Fruit fly (Drosophila melanogaster): ENCODE data around the gene stwl.

Gene stwl

DNA sequence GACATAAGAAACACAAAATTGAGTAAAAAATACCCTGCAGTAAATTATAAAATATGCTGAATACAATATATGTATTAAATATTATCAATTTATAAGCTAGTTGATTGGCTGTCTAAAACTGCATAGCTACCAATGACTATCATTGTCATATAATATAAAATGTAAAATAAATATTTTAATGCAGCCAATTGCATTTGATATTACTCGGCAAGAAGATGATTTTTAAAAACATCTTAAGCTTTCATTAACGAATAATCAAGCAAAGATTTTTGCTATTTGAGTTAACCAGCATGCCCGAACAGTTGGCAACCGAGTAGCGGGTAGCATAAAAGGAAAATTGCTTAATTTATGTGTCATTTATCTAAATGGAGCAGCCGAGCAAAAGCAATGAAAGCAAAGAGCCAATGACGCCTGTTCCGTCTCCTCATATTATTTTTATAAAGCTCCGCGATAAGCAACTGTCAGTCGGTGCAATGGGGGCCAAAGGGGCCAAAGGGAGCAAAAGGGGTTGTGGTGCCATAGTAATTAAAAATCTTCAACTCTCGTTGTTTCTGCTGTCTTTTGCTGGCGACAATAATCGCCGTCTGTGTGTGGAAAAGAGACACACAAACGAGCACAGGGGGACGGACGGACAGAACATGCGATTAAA lies 46.5 kb downstream of the stwl start:
- TF ChIP-seq Dif (GFP tag; optimal IDR thresholded peaks at IDR 0.05; ENCODE audit: partially characterized antibody) = no peak
- no peak for TF ChIP-seq Abd-B (GFP tag; optimal IDR thresholded peaks at IDR 0.05)
- no peak for TF ChIP-seq tai (GFP tag; optimal IDR thresholded peaks at IDR 0.05)
- no peak for TF ChIP-seq sv (GFP tag; optimal IDR thresholded peaks at IDR 0.05)
- no peak for TF ChIP-seq Jra (GFP tag; optimal IDR thresholded peaks at IDR 0.05)
- no peak for TF ChIP-seq ey (GFP tag; optimal IDR thresholded peaks at IDR 0.05)
- no peak for TF ChIP-seq CG9705 (GFP tag; optimal IDR thresholded peaks at IDR 0.05)
- TF ChIP-seq HLH106 (tag; optimal IDR thresholded peaks at IDR 0.05) = peak; percentile 39
- no peak for TF ChIP-seq CG32264 (GFP tag; optimal IDR thresholded peaks at IDR 0.05)
- TF ChIP-seq psq (GFP tag; optimal IDR thresholded peaks at IDR 0.05) = peak; percentile 21
- TF ChIP-seq foxo (GFP tag; optimal IDR thresholded peaks at IDR 0.05) = peak in 1 of 2 experiments; percentile 22
- no peak for TF ChIP-seq Myc (optimal IDR thresholded peaks at IDR 0.05)
- no peak for TF ChIP-seq OdsH (GFP tag; optimal IDR thresholded peaks at IDR 0.05)
- TF ChIP-seq dl (GFP tag; optimal IDR thresholded peaks at IDR 0.05; ENCODE audit: insufficient read depth in 1 of 2, partially characterized antibody in 2 of 2) = no peak
- TF ChIP-seq jim (GFP tag; optimal IDR thresholded peaks at IDR 0.05) = no peak
- TF ChIP-seq Sp1 (GFP tag; optimal IDR thresholded peaks at IDR 0.05) = peak; percentile 3
- no peak for TF ChIP-seq dmrt93B (GFP tag; optimal IDR thresholded peaks at IDR 0.05)
- TF ChIP-seq fru (GFP tag; optimal IDR thresholded peaks at IDR 0.05) = peak; percentile 31
- no peak for TF ChIP-seq pan (optimal IDR thresholded peaks at IDR 0.05)

DNA sequence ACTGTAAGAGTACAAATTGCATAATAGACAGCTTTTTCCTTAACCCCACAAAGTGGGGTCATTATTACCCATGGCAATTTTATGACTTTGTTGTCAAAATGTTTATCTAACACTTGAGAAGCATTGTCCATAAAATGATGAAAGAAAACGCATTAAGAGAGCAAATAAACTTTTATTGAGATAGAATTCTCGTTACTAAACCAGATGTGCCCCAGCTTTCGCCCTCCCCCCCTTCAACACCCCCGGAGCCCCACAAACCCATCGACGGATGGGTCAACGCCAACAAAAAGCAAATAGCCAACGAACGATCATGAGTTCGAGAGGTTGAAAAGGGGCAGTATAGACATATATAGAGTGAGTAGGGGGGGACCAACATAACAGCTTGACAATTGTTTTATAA lies 47.1 kb downstream of the stwl start:
- no peak for TF ChIP-seq pan (optimal IDR thresholded peaks at IDR 0.05)
- no peak for TF ChIP-seq dsf (GFP tag; optimal IDR thresholded peaks at IDR 0.05; ENCODE audit: borderline replicate concordance)
- TF ChIP-seq h (GFP tag; optimal IDR thresholded peaks at IDR 0.05) = no peak
- no peak for TF ChIP-seq Rel (GFP tag; optimal IDR thresholded peaks at IDR 0.05)
- TF ChIP-seq Rel (tag; optimal IDR thresholded peaks at IDR 0.05) = no peak
- TF ChIP-seq Vsx2 (GFP tag; optimal IDR thresholded peaks at IDR 0.05; ENCODE audit: partially characterized antibody) = no peak
- no peak for TF ChIP-seq Mio (GFP tag; optimal IDR thresholded peaks at IDR 0.05)
- TF ChIP-seq fru (GFP tag; optimal IDR thresholded peaks at IDR 0.05) = no peak
- no peak for TF ChIP-seq foxo (GFP tag; optimal IDR thresholded peaks at IDR 0.05)
- no peak for TF ChIP-seq CG32264 (GFP tag; optimal IDR thresholded peaks at IDR 0.05)
- no peak for TF ChIP-seq Dfd (GFP tag; optimal IDR thresholded peaks at IDR 0.05)
- TF ChIP-seq dmrt93B (GFP tag; optimal IDR thresholded peaks at IDR 0.05) = no peak
- TF ChIP-seq usp (GFP tag; optimal IDR thresholded peaks at IDR 0.05) = no peak
- TF ChIP-seq Sp1 (GFP tag; optimal IDR thresholded peaks at IDR 0.05) = no peak
- TF ChIP-seq N (GFP tag; optimal IDR thresholded peaks at IDR 0.05) = no peak
- no peak for TF ChIP-seq OdsH (GFP tag; optimal IDR thresholded peaks at IDR 0.05)
- TF ChIP-seq brk (GFP tag; optimal IDR thresholded peaks at IDR 0.05) = no peak
- no peak for TF ChIP-seq jim (GFP tag; optimal IDR thresholded peaks at IDR 0.05)
- no peak for TF ChIP-seq HLH106 (tag; optimal IDR thresholded peaks at IDR 0.05)

DNA sequence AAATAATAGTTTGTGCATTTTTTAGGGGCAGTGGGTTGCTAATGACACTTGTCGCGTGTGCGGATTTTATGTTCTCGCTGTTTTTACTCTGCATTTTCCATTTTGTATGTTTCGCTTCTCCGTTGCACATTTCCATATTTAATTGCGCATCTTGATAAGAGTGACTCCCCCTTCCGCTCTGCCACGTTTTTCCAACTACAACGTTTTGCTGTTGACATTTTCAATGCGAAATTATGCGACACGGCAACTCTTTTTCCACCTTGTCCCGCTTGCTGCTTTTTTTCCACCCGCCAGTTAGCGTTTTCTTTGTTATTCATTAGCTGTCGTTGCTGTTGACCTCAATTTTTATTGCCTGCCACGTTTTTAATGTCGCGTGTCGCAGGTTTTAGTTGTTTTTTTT lies 47.7 kb downstream of the stwl start:
- no peak for TF ChIP-seq Rel (GFP tag; optimal IDR thresholded peaks at IDR 0.05)
- no peak for TF ChIP-seq Rel (tag; optimal IDR thresholded peaks at IDR 0.05)
- TF ChIP-seq Hnf4 (GFP tag; optimal IDR thresholded peaks at IDR 0.05) = no peak
- TF ChIP-seq CG32264 (GFP tag; optimal IDR thresholded peaks at IDR 0.05) = no peak
- TF ChIP-seq OdsH (GFP tag; optimal IDR thresholded peaks at IDR 0.05) = no peak

DNA sequence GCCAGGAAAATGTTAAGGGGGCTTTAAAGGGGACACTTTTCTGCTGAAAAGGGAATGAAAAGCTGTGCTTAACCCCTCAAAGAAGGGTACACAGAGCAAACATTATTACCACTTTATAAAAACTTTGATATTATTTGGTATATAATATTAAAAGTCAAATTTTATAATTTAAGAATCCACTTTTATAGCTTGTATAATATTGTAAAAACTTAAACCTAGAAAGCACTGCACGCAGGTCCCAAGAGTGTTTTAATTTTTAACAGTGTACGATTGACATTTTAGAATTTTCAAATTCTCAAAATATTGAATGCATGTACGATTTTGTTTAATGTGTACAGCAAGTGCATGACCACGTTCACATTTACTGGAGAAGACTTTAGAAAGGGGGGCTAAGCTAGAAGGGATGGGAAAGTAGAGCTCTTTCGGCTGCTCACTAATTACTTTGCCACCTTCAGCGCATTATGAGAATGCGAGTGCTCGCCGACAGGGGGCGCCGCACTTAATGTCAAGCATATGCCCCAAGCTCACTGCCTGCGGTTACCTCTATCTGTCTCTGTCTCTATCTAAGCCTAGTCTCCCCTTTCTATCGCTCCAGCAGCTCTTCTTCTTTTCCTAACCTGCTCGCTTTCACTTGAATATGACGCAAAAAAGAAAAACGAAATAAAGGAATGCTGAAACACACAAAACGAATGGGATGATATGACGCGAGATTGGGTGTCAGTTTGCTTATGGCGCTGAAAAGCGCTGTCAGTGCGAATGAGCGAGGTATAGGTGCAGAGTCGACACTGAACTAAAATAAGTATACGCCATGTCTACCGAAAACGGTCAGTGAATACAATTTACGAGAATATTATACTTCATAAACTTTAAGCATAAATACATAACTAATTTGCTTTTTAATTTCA lies 49.7 kb downstream of the stwl start:
- TF ChIP-seq Sp1 (GFP tag; optimal IDR thresholded peaks at IDR 0.05) (no peak), h (GFP tag; optimal IDR thresholded peaks at IDR 0.05) (peak; percentile 0)

DNA sequence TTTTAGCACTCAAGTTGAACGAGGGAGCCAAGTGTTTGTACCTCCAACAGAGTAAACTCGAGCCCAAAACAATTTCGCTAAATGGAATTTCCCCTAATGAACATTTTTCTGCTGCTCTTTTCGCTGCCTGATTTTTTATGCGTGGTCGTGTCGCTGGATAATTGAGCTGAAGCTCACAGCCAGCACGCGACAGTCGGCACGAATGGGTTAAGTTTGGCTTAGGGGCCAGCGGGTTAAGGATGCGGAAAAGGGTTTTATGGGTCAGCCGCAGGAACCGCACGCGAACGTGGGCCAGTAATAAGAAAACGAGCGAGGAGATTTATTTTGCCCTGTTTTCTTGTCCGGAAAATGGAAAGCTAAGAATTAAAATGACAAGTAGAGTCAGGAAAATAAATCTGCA lies 50.8 kb downstream of the stwl start:
- TF ChIP-seq sage (GFP tag; optimal IDR thresholded peaks at IDR 0.05) (no peak), CrebA (GFP tag; optimal IDR thresholded peaks at IDR 0.05; ENCODE audit: borderline replicate concordance) (no peak), br (GFP tag; optimal IDR thresholded peaks at IDR 0.05) (no peak), Vsx2 (GFP tag; optimal IDR thresholded peaks at IDR 0.05; ENCODE audit: partially characterized antibody) (no peak), N (GFP tag; optimal IDR thresholded peaks at IDR 0.05) (no peak), usp (GFP tag; optimal IDR thresholded peaks at IDR 0.05) (no peak), Dif (GFP tag; optimal IDR thresholded peaks at IDR 0.05; ENCODE audit: partially characterized antibody) (no peak), rgr (GFP tag; optimal IDR thresholded peaks at IDR 0.05) (no peak), jim (GFP tag; optimal IDR thresholded peaks at IDR 0.05) (no peak), Abd-B (GFP tag; optimal IDR thresholded peaks at IDR 0.05) (no peak), Mio (GFP tag; optimal IDR thresholded peaks at IDR 0.05) (no peak), brk (GFP tag; optimal IDR thresholded peaks at IDR 0.05) (no peak), pan (optimal IDR thresholded peaks at IDR 0.05) (no peak), tai (GFP tag; optimal IDR thresholded peaks at IDR 0.05) (no peak)

Data from whole organism, wandering third instar larva.